Worm (Caenorhabditis elegans) whole organism, dauer: ENCODE data around the gene flh-3.
"Not testable (repeated sequence)": the region's sequence is repeated elsewhere in the genome, so short reads cannot be mapped to it uniquely, and the experiment has no call there.

ENCODE experiments used
- unc-62 ChIP-seq: sonication (generic microtip); optimal IDR thresholded peaks from 2 replicates; lab custom pipeline; 2017; ENCODE audit warnings: missing biosample characterization, missing genetic modification reagents, missing genetic modification characterization

Gene flh-3

ce11 chrIV:9262295-9262694 is 7.6 kb upstream of the flh-3 start:
- TF ChIP-seq unc-62 (GFP tag; lab: Kevin White, UChicago): no peak

DNA sequence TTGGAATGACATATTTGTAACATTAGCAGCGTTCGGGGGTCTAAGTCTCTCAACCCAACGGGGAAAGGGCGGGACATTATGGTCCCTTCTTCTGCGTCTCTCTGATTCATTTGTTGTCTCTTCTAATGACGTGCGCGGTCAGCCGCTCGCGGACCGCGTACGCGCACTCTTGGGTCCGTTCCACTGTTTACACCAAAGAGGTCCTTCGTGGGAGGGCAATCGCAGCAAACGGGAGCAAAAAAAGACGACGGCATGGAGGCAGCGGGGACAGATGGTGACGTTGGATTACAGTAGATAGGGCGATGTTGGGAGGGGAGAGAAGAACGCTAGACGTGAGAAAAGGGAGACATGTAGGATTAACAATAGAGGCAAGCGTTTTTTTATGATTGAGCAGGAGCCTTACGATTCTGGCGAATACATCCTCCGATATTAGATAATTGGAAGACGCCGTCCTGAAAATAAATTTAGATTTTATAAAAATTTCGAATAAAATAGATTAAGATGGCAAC is 6.0 kb upstream of the flh-3 start, which contains the start of gene flh-1:
TSS of gene flh-1 (minus strand) at position 459 of the 509 bp plus-strand sequence.
- no peak for TF ChIP-seq unc-62 (GFP tag; lab: Kevin White, UChicago)

DNA sequence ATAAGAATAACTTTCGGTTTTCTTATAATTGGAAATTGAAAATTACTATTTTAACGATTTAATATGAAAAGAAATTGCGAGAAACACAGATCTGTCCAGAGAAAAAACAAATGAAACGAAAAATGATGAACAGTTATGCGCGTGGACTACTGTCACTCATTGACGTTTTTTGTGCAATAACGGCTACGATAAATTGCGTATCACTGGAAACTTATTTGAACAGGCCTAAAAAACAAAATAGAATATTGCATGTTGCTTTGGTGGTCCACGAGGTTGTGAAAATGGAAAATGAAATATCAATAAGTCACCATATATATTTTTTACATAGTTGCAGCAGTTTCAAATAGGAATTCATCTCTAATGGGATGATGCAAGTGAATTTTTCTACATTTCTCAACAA is 5.4 kb upstream of the flh-3 start:
- no peak for TF ChIP-seq unc-62 (GFP tag; lab: Kevin White, UChicago)

DNA sequence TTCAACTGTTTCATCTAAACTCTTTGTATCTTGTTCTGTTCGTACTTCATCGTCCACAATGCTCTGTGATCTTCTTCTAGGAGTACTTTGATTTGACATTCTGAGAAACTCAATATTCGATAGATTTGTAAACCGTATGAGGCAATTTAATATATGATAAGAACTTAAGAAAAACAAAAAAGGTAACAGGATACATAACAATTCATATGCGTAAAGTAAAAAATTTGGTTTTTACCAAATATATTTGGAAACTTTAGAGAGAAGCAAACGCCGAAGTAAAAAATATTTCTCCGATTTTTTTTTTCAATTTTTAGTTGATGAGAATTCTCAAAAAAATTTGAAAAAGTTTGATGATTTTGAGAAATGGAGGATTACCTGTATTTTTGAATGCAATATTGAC is 3.4 kb upstream of the flh-3 start, which contains the start of gene Y11D7A.19:
TSS of gene Y11D7A.19 (minus strand) at position 101 of the 400 bp plus-strand sequence.
- no peak for TF ChIP-seq unc-62 (GFP tag; lab: Kevin White, UChicago)

ce11 chrIV:9267581-9267980 is 2.3 kb upstream of the flh-3 start:
- no peak for TF ChIP-seq unc-62 (GFP tag; lab: Kevin White, UChicago)

DNA sequence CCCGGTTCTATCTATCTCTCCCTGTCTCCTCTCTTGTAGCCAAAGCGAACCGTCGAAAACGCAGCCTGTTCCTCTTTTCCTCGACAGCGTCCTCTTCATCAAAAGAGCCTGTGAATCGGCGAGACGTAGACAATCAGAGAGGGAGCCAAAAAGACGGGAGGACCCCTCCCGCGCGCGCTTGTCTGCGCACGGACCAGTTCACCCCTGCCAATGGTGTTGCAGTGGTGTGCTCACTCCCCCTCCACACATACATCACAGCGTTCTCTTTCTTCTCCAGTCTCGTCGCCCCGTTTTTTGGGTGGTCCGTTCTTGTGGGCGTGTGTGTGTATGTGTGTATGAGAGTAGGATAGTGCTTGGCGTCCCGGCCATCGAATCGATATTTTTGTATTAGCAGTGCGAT is 980 bp upstream of the flh-3 start:
- TF ChIP-seq unc-62 (GFP tag; lab: Kevin White, UChicago): no peak

DNA sequence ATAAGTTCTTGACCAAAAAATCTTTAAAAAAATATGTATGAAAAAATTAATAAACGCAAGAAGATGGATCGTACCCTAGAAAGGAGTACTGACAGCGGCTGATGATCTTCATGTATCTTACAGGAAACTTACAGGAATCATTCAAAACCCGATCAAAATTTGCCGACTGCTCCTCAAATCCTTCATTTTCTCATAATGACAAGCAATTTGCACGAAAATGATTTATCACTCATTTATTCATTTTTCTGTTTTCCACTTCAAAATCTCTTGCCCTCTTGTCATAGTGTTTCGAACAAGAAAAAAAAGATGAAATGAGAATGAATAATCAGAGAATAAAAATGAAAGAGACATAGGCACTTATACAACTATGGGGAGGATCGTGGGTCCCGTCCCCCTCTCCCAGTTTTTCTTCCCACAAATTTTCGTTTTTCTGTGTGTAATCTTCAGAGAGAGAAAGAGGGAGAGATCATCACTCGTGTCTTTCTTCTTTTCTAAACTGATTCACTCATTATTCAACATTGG is 4.2 kb downstream of the flh-3 start, which contains the start of gene nmy-3:
TSS of gene nmy-3 (plus strand) at position 472 of the 522 bp plus-strand sequence.
- TF ChIP-seq unc-62 (GFP tag; lab: Kevin White, UChicago): no peak

ce11 chrIV:9286305-9286704 is 16.4 kb downstream of the flh-3 start, which contains the start of gene nhr-267:
Gene nhr-267 (minus strand): TSS chrIV:9286405.
- TF ChIP-seq unc-62 (GFP tag; lab: Kevin White, UChicago): not testable (repeated sequence)

DNA sequence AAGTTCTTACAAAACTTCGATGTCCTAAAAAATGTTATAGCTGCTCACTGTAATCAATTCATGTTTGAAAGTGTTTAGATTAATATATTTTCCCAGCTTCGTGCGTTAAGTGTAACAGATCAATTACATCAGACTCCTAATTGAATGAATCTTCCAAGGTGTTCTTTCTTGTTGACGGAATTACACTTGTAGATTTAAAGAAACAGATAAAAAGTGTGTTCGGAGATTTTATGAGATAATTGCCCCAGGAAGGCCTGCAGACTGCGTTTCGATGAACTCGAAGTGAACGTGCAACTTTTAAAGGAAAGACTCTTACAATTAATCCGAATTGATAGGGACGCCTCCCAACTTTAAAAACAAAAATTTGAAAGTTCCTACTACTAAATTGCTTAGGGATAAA is 19.7 kb downstream of the flh-3 start:
- TF ChIP-seq unc-62 (GFP tag; lab: Kevin White, UChicago): no peak

- not testable (repeated sequence) for TF ChIP-seq unc-62 (GFP tag; lab: Kevin White, UChicago)
Measured at ce11 chrIV:9293825-9294224, 23.9 kb downstream of the flh-3 start, which contains the start of gene nhr-264. Gene nhr-264 (minus strand): TSS chrIV:9293925.

ce11 chrIV:9296285-9296684 is 26.4 kb downstream of the flh-3 start, which contains the start of gene F49C12.1:
Gene F49C12.1 (minus strand): TSS chrIV:9296354.
- TF ChIP-seq unc-62 (GFP tag; lab: Kevin White, UChicago): no peak

DNA sequence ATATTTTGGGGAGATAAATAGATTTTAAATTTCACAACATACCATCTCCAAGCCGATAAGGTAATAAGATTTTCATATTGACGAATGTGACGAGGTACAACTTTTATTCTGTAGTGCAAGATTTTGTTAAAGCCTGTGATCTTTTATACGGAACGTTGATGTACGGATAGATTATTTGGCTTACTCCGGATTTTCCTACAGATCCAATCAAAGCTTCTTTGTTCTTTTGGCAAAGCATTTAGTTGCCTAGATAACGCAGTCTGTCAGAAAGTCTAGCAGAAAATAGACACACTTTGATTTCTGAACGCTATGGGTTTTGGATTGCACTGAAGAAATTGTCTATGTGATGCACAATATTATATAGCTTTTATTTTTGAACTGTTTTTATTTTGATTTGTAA is 29.2 kb downstream of the flh-3 start, which contains the start of gene F49C12.2:
TSS of gene F49C12.2 (minus strand) at position 101 of the 400 bp plus-strand sequence.
- no peak for TF ChIP-seq unc-62 (GFP tag; lab: Kevin White, UChicago)

- TF ChIP-seq unc-62 (GFP tag; lab: Kevin White, UChicago): no peak
Measured at ce11 chrIV:9300127-9300526, 30.2 kb downstream of the flh-3 start, which contains the start of gene F49C12.3. Gene F49C12.3 (plus strand): TSS chrIV:9300427.

DNA sequence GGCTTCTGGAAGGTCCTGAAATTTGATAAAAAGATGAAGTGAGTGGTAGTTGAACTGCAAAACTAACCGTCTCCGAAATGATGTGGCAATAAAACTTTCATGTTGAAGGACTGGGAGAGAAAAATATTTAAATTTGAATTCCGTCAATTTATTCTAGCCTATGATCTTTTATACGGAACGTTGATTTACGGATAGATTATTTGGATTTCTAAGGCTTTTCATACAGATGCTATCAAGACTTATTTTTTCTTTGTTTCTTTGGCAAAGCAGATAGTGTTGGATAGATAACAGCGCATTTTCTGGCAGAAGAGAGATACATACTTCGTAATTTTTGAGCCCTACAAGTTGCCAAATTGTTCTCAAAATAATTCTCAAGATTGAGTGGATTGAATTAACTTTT is 34.1 kb downstream of the flh-3 start, which contains the start of gene F49C12.4:
TSS of gene F49C12.4 (minus strand) at position 101 of the 400 bp plus-strand sequence.
- no peak for TF ChIP-seq unc-62 (GFP tag; lab: Kevin White, UChicago)

DNA sequence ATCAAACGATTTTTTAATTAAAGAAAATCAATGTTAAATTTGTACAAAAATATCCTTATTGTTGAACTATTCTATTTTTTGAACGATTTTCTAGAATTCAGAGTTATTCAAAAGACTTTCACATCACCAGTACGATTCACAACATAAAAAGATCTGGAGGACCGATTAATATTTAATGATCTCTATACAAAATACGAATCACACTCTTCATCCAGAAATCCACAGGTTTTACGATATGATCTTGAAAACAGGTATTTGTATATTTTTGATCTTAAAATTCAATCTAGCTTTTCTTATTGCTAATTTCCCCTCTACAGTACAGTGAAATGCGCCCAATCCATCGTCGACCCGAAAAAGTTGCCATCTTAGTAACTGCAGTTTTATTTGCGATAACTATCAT is 34.7 kb downstream of the flh-3 start, which contains the start of gene F49C12.5:
TSS of gene F49C12.5 (plus strand) at position 301 of the 400 bp plus-strand sequence.
- TF ChIP-seq unc-62 (GFP tag; lab: Kevin White, UChicago): no peak

ce11 chrIV:9308975-9309374 is 39.1 kb downstream of the flh-3 start, which contains the start of gene F49C12.6:
Gene F49C12.6 (minus strand): TSS chrIV:9309075.
- TF ChIP-seq unc-62 (GFP tag; lab: Kevin White, UChicago): no peak
